Fruit fly (Drosophila melanogaster) whole organism, embryonic: ENCODE data around the gene dbo.

Experiments used
- Atf6 ChIP-seq: fragments of 200-800 bp; sonication (Bioruptor generic); IDR thresholded peaks from 2 replicates; pipeline ENCODE4 v1.3.6; 2022; ENCODE audit warnings: missing biosample characterization, missing genetic modification characterization
- CG10267 ChIP-seq: fragments of 200-800 bp; sonication (Bioruptor generic); optimal IDR thresholded peaks from 2 replicates; lab custom pipeline; 2018; ENCODE audit warnings: missing biosample characterization, mild to moderate bottlenecking, missing genetic modification characterization, moderate library complexity
- CG10565 ChIP-seq: fragments of 200-800 bp; sonication (Bioruptor generic); optimal IDR thresholded peaks from 3 replicates; lab custom pipeline; 2016; ENCODE audit warnings: missing biosample characterization, mild to moderate bottlenecking, missing genetic modification characterization
- CG11456 ChIP-seq: fragments of 200-800 bp; sonication (Bioruptor generic); IDR thresholded peaks from 3 replicates; pipeline ENCODE4 v1.3.6; 2022; ENCODE audit warnings: missing biosample characterization, missing genetic modification characterization
- CG11723 ChIP-seq: fragments of 200-800 bp; sonication (Bioruptor generic); optimal IDR thresholded peaks from 2 replicates; lab custom pipeline; 2017; ENCODE audit warnings: missing biosample characterization, mild to moderate bottlenecking, missing genetic modification characterization
- CG12769 ChIP-seq: fragments of 200-800 bp; sonication (Bioruptor generic); optimal IDR thresholded peaks from 2 replicates; lab custom pipeline; 2019; ENCODE audit warnings: missing biosample characterization, mild to moderate bottlenecking, missing genetic modification characterization, moderate library complexity
- CG12942 ChIP-seq: fragments of 200-800 bp; sonication (Bioruptor generic); optimal IDR thresholded peaks from 3 replicates; lab custom pipeline; 2016; ENCODE audit warnings: missing biosample characterization, missing genetic modification characterization
- CG16813 ChIP-seq: fragments of 200-800 bp; sonication (Bioruptor generic); IDR thresholded peaks from 3 replicates; pipeline ENCODE4 v1.3.6; 2022; ENCODE audit warnings: missing biosample characterization, missing genetic modification characterization; ENCODE audit not compliant: partially characterized antibody
- CG1792 ChIP-seq: fragments of 200-800 bp; sonication (Bioruptor generic); optimal IDR thresholded peaks from 2 replicates; lab custom pipeline; 2016; ENCODE audit warnings: missing biosample characterization, missing genetic modification characterization
- CG32767 ChIP-seq: fragments of 200-800 bp; sonication (Bioruptor generic); IDR thresholded peaks from 2 replicates; pipeline ENCODE4 v1.3.6; 2022; ENCODE audit warnings: missing biosample characterization, missing genetic modification characterization
- CG33557 ChIP-seq: fragments of 200-800 bp; sonication (Bioruptor generic); optimal IDR thresholded peaks from 2 replicates; lab custom pipeline; 2019; ENCODE audit warnings: missing biosample characterization, mild to moderate bottlenecking, missing genetic modification characterization, moderate library complexity
- CG6683 ChIP-seq: fragments of 200-800 bp; sonication (Bioruptor generic); optimal IDR thresholded peaks from 2 replicates; lab custom pipeline; 2017; ENCODE audit warnings: missing biosample characterization, mild to moderate bottlenecking, missing genetic modification characterization, missing genetic modification reagents
- CG6813 ChIP-seq: fragments of 200-800 bp; sonication (Bioruptor generic); optimal IDR thresholded peaks from 2 replicates; lab custom pipeline; 2017; ENCODE audit warnings: missing biosample characterization, missing genetic modification characterization, mild to moderate bottlenecking, moderate library complexity, missing genetic modification reagents
- CG7372 ChIP-seq: fragments of 200-800 bp; sonication (Bioruptor generic); IDR thresholded peaks from 2 replicates; pipeline ENCODE4 v1.3.6; 2022; ENCODE audit warnings: missing biosample characterization, missing genetic modification characterization
- CG9727 ChIP-seq: fragments of 200-800 bp; sonication (Bioruptor generic); optimal IDR thresholded peaks from 3 replicates; lab custom pipeline; 2017; ENCODE audit warnings: missing biosample characterization, mild to moderate bottlenecking, missing genetic modification characterization
- CG9817 ChIP-seq: fragments of 200-800 bp; sonication (Bioruptor generic); optimal IDR thresholded peaks from 2 replicates; lab custom pipeline; 2018; ENCODE audit warnings: missing biosample characterization, mild to moderate bottlenecking, missing genetic modification characterization, moderate library complexity
- Chrac-16 ChIP-seq: fragments of 200-800 bp; sonication (Bioruptor generic); optimal IDR thresholded peaks from 3 replicates; lab custom pipeline; 2016; ENCODE audit warnings: missing biosample characterization, missing genetic modification characterization
- Dfd ChIP-seq, 2 experiments: fragments of >200 bp; optimal IDR thresholded peaks; 2 replicates each; lab custom pipeline; 2017; ENCODE audit warnings: missing biosample characterization in 2 of 2, missing genetic modification characterization in 2 of 2
- Doc2 ChIP-seq: fragments of 200-800 bp; sonication (Bioruptor generic); IDR thresholded peaks from 2 replicates; pipeline ENCODE4 v1.3.6; 2022; ENCODE audit warnings: missing biosample characterization, missing genetic modification characterization
- Doc3 ChIP-seq: fragments of 200-800 bp; sonication (Bioruptor generic); IDR thresholded peaks from 3 replicates; pipeline ENCODE4 v1.3.6; 2022; ENCODE audit warnings: missing biosample characterization, missing genetic modification characterization; ENCODE audit not compliant: partially characterized antibody
- Ets97D ChIP-seq: fragments of 200-800 bp; sonication (Bioruptor generic); optimal IDR thresholded peaks from 3 replicates; lab custom pipeline; 2016; ENCODE audit warnings: missing biosample characterization, missing genetic modification characterization
- H2.0 ChIP-seq: fragments of 200-800 bp; sonication (Bioruptor generic); IDR thresholded peaks from 2 replicates; pipeline ENCODE4 v1.3.6; 2022; ENCODE audit warnings: missing biosample characterization, missing genetic modification characterization
- HLH4C ChIP-seq: fragments of 200-800 bp; sonication (Bioruptor generic); IDR thresholded peaks from 3 replicates; pipeline ENCODE4 v1.3.6; 2022; ENCODE audit warnings: missing biosample characterization, missing genetic modification characterization; ENCODE audit not compliant: partially characterized antibody
- Hmx ChIP-seq: fragments of 200-800 bp; sonication (Bioruptor generic); optimal IDR thresholded peaks from 2 replicates; lab custom pipeline; 2016; ENCODE audit warnings: missing biosample characterization, missing genetic modification characterization
- MBD-R2 ChIP-seq: fragments of 200-800 bp; sonication (Bioruptor generic); IDR thresholded peaks from 2 replicates; pipeline ENCODE4 v1.3.6; 2022; ENCODE audit warnings: missing biosample characterization, missing genetic modification characterization
- Med ChIP-seq: fragments of 200-800 bp; sonication (Bioruptor generic); peaks from one replicate; lab custom pipeline; 2016; ENCODE audit warnings: missing biosample characterization, missing genetic modification characterization, mild to moderate bottlenecking, inconsistent platforms, moderate library complexity
- Optix ChIP-seq: fragments of 200-800 bp; sonication (Bioruptor generic); IDR thresholded peaks from 3 replicates; pipeline ENCODE4 v1.3.6; 2022; ENCODE audit warnings: missing biosample characterization, missing genetic modification characterization
- Ptx1 ChIP-seq: fragments of 200-800 bp; sonication (Bioruptor generic); IDR thresholded peaks from 2 replicates; pipeline ENCODE4 v1.3.6; 2022; ENCODE audit warnings: missing biosample characterization, missing genetic modification characterization
- Sry-β ChIP-seq: fragments of 200-800 bp; sonication (Bioruptor generic); optimal IDR thresholded peaks from 2 replicates; lab custom pipeline; 2018; ENCODE audit warnings: missing biosample characterization, mild to moderate bottlenecking, missing genetic modification characterization, moderate library complexity
- Taf1 ChIP-seq: fragments of 200-800 bp; sonication (Bioruptor generic); IDR thresholded peaks from 2 replicates; pipeline ENCODE4 v1.3.6; 2022; ENCODE audit warnings: missing biosample characterization, missing genetic modification characterization
- aop ChIP-seq: fragments of 200-800 bp; sonication (Bioruptor generic); IDR thresholded peaks from 2 replicates; pipeline ENCODE4 v1.3.6; 2022; ENCODE audit warnings: missing biosample characterization, missing genetic modification characterization
- ap ChIP-seq: fragments of 200-800 bp; sonication (Bioruptor generic); IDR thresholded peaks from 2 replicates; pipeline ENCODE4 v1.3.6; 2022; ENCODE audit warnings: missing biosample characterization, missing genetic modification characterization
- cg ChIP-seq: fragments of 200-800 bp; sonication (Bioruptor generic); optimal IDR thresholded peaks from 3 replicates; lab custom pipeline; 2019; ENCODE audit warnings: missing biosample characterization, mild to moderate bottlenecking, missing genetic modification characterization, moderate library complexity
- chn ChIP-seq: fragments of 200-800 bp; sonication (Bioruptor generic); optimal IDR thresholded peaks from 2 replicates; lab custom pipeline; 2016; ENCODE audit warnings: missing biosample characterization, missing genetic modification characterization
- gem ChIP-seq: fragments of 200-800 bp; sonication (Bioruptor generic); optimal IDR thresholded peaks from 2 replicates; lab custom pipeline; 2019; ENCODE audit warnings: missing biosample characterization, mild to moderate bottlenecking, missing genetic modification characterization, moderate library complexity
- hkb ChIP-seq, 2 experiments: fragments of 200-800 bp in 1 of 2; fragments of >200 bp in 1 of 2; sonication (Bioruptor generic) in 1 of 2; IDR thresholded peaks in 1 of 2; optimal IDR thresholded peaks in 1 of 2; 2 replicates each; pipeline versions ENCODE4 v1.3.6 to Lab custom; 2017 to 2022; ENCODE audit warnings: missing biosample characterization in 1 of 2, missing genetic modification characterization in 1 of 2
- inv ChIP-seq: fragments of 200-800 bp; sonication (Bioruptor generic); IDR thresholded peaks from 2 replicates; pipeline ENCODE4 v1.3.6; 2022; ENCODE audit warnings: missing biosample characterization, missing genetic modification characterization; ENCODE audit not compliant: partially characterized antibody
- kah ChIP-seq: fragments of 200-800 bp; sonication (Bioruptor generic); optimal IDR thresholded peaks from 2 replicates; lab custom pipeline; 2018; ENCODE audit warnings: missing biosample characterization, mild to moderate bottlenecking, missing genetic modification characterization
- kni ChIP-seq: fragments of 200-800 bp; sonication (Bioruptor generic); optimal IDR thresholded peaks from 3 replicates; lab custom pipeline; 2017; ENCODE audit warnings: mild to moderate bottlenecking, missing biosample characterization, missing genetic modification reagents, missing genetic modification characterization
- maf-S ChIP-seq: fragments of 200-800 bp; sonication (Bioruptor generic); optimal IDR thresholded peaks from 2 replicates; lab custom pipeline; 2016; ENCODE audit warnings: missing biosample characterization, missing genetic modification characterization
- nerfin-2 ChIP-seq: fragments of 200-800 bp; sonication (Bioruptor generic); IDR thresholded peaks from 2 replicates; pipeline ENCODE4 v1.3.6; 2022; ENCODE audit warnings: missing biosample characterization, missing genetic modification characterization; ENCODE audit not compliant: partially characterized antibody
- nom ChIP-seq: fragments of 200-800 bp; sonication (Bioruptor generic); optimal IDR thresholded peaks from 2 replicates; lab custom pipeline; 2017; ENCODE audit warnings: missing biosample characterization, missing genetic modification characterization, mild to moderate bottlenecking, moderate library complexity, missing genetic modification reagents
- odd ChIP-seq: fragments of 200-800 bp; sonication (Bioruptor generic); optimal IDR thresholded peaks from 2 replicates; lab custom pipeline; 2017; ENCODE audit warnings: missing biosample characterization, mild to moderate bottlenecking, missing genetic modification characterization
- otp ChIP-seq: fragments of 200-800 bp; sonication (Bioruptor generic); IDR thresholded peaks from 3 replicates; pipeline ENCODE4, ENCODE4 v1.3.6; 2022; ENCODE audit warnings: missing biosample characterization, missing genetic modification characterization
- pfk ChIP-seq: fragments of 200-800 bp; sonication (Bioruptor generic); optimal IDR thresholded peaks from 2 replicates; lab custom pipeline; 2018; ENCODE audit warnings: missing biosample characterization, mild to moderate bottlenecking, missing genetic modification characterization, moderate library complexity
- pho ChIP-seq: fragments of 200-800 bp; sonication (Bioruptor generic); optimal IDR thresholded peaks from 2 replicates; lab custom pipeline; 2016; ENCODE audit warnings: missing biosample characterization, missing genetic modification characterization
- salm ChIP-seq: fragments of 200-800 bp; sonication (Bioruptor generic); optimal IDR thresholded peaks from 2 replicates; lab custom pipeline; 2018; ENCODE audit warnings: missing biosample characterization, mild to moderate bottlenecking, missing genetic modification characterization
- sens-2 ChIP-seq: fragments of 200-800 bp; sonication (Bioruptor generic); IDR thresholded peaks from 2 replicates; pipeline ENCODE4 v1.3.6; 2022; ENCODE audit warnings: missing biosample characterization, missing genetic modification characterization
- vfl ChIP-seq: fragments of 200-800 bp; sonication (Bioruptor generic); optimal IDR thresholded peaks from 2 replicates; lab custom pipeline; 2016; ENCODE audit warnings: missing biosample characterization, missing genetic modification characterization

The dbo gene

dm6 chr3L:15826985-15827635, 422 bp downstream of the dbo start (continued):
- TF ChIP-seq CG10565 (GFP tag; lab: Kevin White, UChicago) (no peak), CG6813 (GFP tag; lab: Kevin White, UChicago) (peak; percentile 76), CG9727 (GFP tag; lab: Kevin White, UChicago) (peak; percentile 78), CG1792 (peak; percentile 11), inv (GFP tag; lab: Robert Waterston, UW) (no peak), CG7372 (GFP tag; lab: Robert Waterston, UW) (peak; percentile 39), Doc2 (GFP tag; lab: Robert Waterston, UW) (no peak), Hmx (GFP tag; lab: Kevin White, UChicago) (no peak), Chrac-16 (GFP tag; lab: Kevin White, UChicago) (peak; percentile 45), Sry-β (GFP tag; lab: Kevin White, UChicago) (no peak), MBD-R2 (GFP tag; lab: Robert Waterston, UW) (peak; percentile 36; the same call in 1 of the 2 replicates), otp (GFP tag; lab: Robert Waterston, UW) (no peak), Med (peak; percentile 87), Optix (GFP tag; lab: Robert Waterston, UW) (no peak), sens-2 (GFP tag; lab: Robert Waterston, UW) (no peak), ap (GFP tag; lab: Robert Waterston, UW) (no peak), kah (GFP tag; lab: Kevin White, UChicago) (peak; percentile 55), CG16813 (GFP tag; lab: Robert Waterston, UW) (no peak), Dfd (GFP tag; optimal IDR thresholded peaks at IDR 0.05; lab: Kevin White, UChicago) (no peak), H2.0 (peak; percentile 69), nerfin-2 (GFP tag; lab: Robert Waterston, UW) (0 out of 2 replicates have a peak, but pooled peaks have one; percentile 3), chn (GFP tag; lab: Kevin White, UChicago) (peak; percentile 38), hkb (optimal IDR thresholded peaks at IDR 0.05; lab: Kevin White, UChicago) (no peak), hkb (GFP tag; IDR thresholded peaks at IDR 0.05; lab: Robert Waterston, UW) (peak; percentile 54), aop (GFP tag; lab: Robert Waterston, UW) (no peak), kni (GFP tag; lab: Kevin White, UChicago) (peak; percentile 50), HLH4C (GFP tag; lab: Robert Waterston, UW) (no peak; the same call in 1 of the 3 replicates), cg (GFP tag; lab: Kevin White, UChicago) (peak; percentile 94), Taf1 (GFP tag; lab: Robert Waterston, UW) (peak; percentile 42; the same call in 1 of the 2 replicates), CG12942 (peak; percentile 30), pfk (no peak), CG12769 (tag; lab: Kevin White, UChicago) (peak; percentile 84), Ptx1 (GFP tag; lab: Robert Waterston, UW) (peak; percentile 64), Ets97D (GFP tag; lab: Kevin White, UChicago) (no peak), Doc3 (GFP tag; lab: Robert Waterston, UW) (no peak), CG6683 (peak; percentile 74), odd (peak; percentile 84), CG11456 (peak; percentile 77; the same call in 2 of the 3 replicates), maf-S (peak; percentile 54), vfl (GFP tag; lab: Kevin White, UChicago) (peak; percentile 26), CG9817 (peak; percentile 78), CG33557 (GFP tag; lab: Kevin White, UChicago) (peak; percentile 44), pho (peak; percentile 40), Atf6 (peak; percentile 62), salm (tag; lab: Kevin White, UChicago) (peak; percentile 41), nom (GFP tag; lab: Kevin White, UChicago) (peak; percentile 98), gem (tag; lab: Kevin White, UChicago) (peak; percentile 88), CG10267 (tag; lab: Kevin White, UChicago) (peak; percentile 66), CG32767 (peak; percentile 15; the same call in 1 of the 2 replicates), CG11723 (GFP tag; lab: Kevin White, UChicago) (peak; percentile 80)
